Worm (Caenorhabditis elegans) whole organism, L3 larva: ENCODE data around the gene nrfl-1.

Experiments
- R02D3.7 ChIP-seq: fragments of 150-350 bp; optimal IDR thresholded peaks from 2 replicates; lab custom pipeline; 2014; ENCODE audit warnings: missing biosample characterization, missing genetic modification characterization
- ZK546.5 ChIP-seq: sonication (generic microtip); optimal IDR thresholded peaks from 2 replicates; lab custom pipeline; 2017; ENCODE audit warnings: missing biosample characterization, missing genetic modification characterization
- aly-2 ChIP-seq: fragments of 150-350 bp; optimal IDR thresholded peaks from 2 replicates; lab custom pipeline; 2014; ENCODE audit warnings: missing biosample characterization, missing genetic modification characterization
- ama-1 ChIP-seq: fragments of 150-350 bp; optimal IDR thresholded peaks from 2 replicates; lab custom pipeline; 2018
- ceh-9 ChIP-seq: sonication (generic microtip); optimal IDR thresholded peaks from 2 replicates; lab custom pipeline; 2018; ENCODE audit warnings: missing biosample characterization, missing genetic modification characterization
- daf-12 ChIP-seq: fragments of 150-350 bp; optimal IDR thresholded peaks from 2 replicates; lab custom pipeline; 2014; ENCODE audit warnings: missing biosample characterization, missing genetic modification reagents, missing genetic modification characterization
- egl-27 ChIP-seq: sonication (generic microtip); optimal IDR thresholded peaks from 4 replicates; lab custom pipeline; 2017; ENCODE audit warnings: missing biosample characterization, missing genetic modification reagents, missing genetic modification characterization
- egl-5 ChIP-seq: fragments of 150-350 bp; optimal IDR thresholded peaks from 2 replicates; lab custom pipeline; 2017; ENCODE audit warnings: missing biosample characterization, missing genetic modification reagents, missing genetic modification characterization, inconsistent platforms
- elt-1 ChIP-seq: fragments of 150-350 bp; optimal IDR thresholded peaks from 2 replicates; lab custom pipeline; 2014; ENCODE audit warnings: missing biosample characterization, missing genetic modification characterization
- elt-2 ChIP-seq: sonication (generic microtip); optimal IDR thresholded peaks from 2 replicates; lab custom pipeline; 2016; ENCODE audit warnings: missing genetic modification reagents, mild to moderate bottlenecking, missing genetic modification characterization, missing compliant biosample characterization
- elt-3 ChIP-seq, 3 experiments: fragments of 150-350 bp in 1 of 3; sonication (generic microtip) in 2 of 3; optimal IDR thresholded peaks; 2 replicates in 2 of 3; 4 replicates in 1 of 3; lab custom pipeline; 2014 to 2017; ENCODE audit warnings: missing biosample characterization in 3 of 3, missing genetic modification characterization in 3 of 3
- fkh-10 ChIP-seq: sonication (generic microtip); optimal IDR thresholded peaks from 2 replicates; lab custom pipeline; 2017; ENCODE audit warnings: missing biosample characterization, missing genetic modification reagents, missing genetic modification characterization
- fkh-2 ChIP-seq: fragments of 150-350 bp; optimal IDR thresholded peaks from 2 replicates; lab custom pipeline; 2014; ENCODE audit warnings: missing biosample characterization, missing genetic modification reagents, missing genetic modification characterization
- hmg-11 ChIP-seq: sonication (generic microtip); optimal IDR thresholded peaks from 2 replicates; lab custom pipeline; 2016; ENCODE audit warnings: missing genetic modification characterization, missing compliant biosample characterization
- jun-1 ChIP-seq: fragments of 150-350 bp; optimal IDR thresholded peaks from 2 replicates; lab custom pipeline; 2014; ENCODE audit warnings: missing biosample characterization, missing genetic modification reagents, missing genetic modification characterization
- lin-15B ChIP-seq: fragments of 150-350 bp; optimal IDR thresholded peaks from 2 replicates; lab custom pipeline; 2014; ENCODE audit warnings: missing biosample characterization, missing genetic modification characterization
- lin-39 ChIP-seq: fragments of 150-350 bp; optimal IDR thresholded peaks from 2 replicates; lab custom pipeline; 2018; ENCODE audit warnings: missing biosample characterization, missing genetic modification reagents, missing genetic modification characterization
- mml-1 ChIP-seq: fragments of 150-350 bp; sonication (generic microtip); optimal IDR thresholded peaks from 3 replicates; lab custom pipeline; 2014; ENCODE audit warnings: missing biosample characterization, missing genetic modification characterization
- nfya-1 ChIP-seq: sonication (generic microtip); optimal IDR thresholded peaks from 2 replicates; lab custom pipeline; 2017; ENCODE audit warnings: missing genetic modification characterization, mild to moderate bottlenecking, missing compliant biosample characterization, antibody characterized with exemption, moderate library complexity; ENCODE audit not compliant: insufficient read depth
- nhr-12 ChIP-seq: fragments of 150-350 bp; optimal IDR thresholded peaks from 2 replicates; lab custom pipeline; 2014; ENCODE audit warnings: missing biosample characterization, missing genetic modification characterization
- nhr-23 ChIP-seq: fragments of 150-350 bp; optimal IDR thresholded peaks from 2 replicates; lab custom pipeline; 2014; ENCODE audit warnings: missing biosample characterization, missing genetic modification reagents, missing genetic modification characterization
- nhr-25 ChIP-seq: sonication (generic microtip); optimal IDR thresholded peaks from 2 replicates; lab custom pipeline; 2017; ENCODE audit warnings: missing biosample characterization, missing genetic modification characterization
- nhr-67 ChIP-seq: fragments of 150-350 bp; optimal IDR thresholded peaks from 2 replicates; lab custom pipeline; 2014; ENCODE audit warnings: missing biosample characterization, missing genetic modification characterization
- nhr-76 ChIP-seq: fragments of 150-350 bp; sonication (generic microtip); optimal IDR thresholded peaks from 5 replicates; lab custom pipeline; 2014; ENCODE audit warnings: missing biosample characterization, missing genetic modification characterization
- nhr-77 ChIP-seq: fragments of 150-350 bp; optimal IDR thresholded peaks from 2 replicates; lab custom pipeline; 2014; ENCODE audit warnings: missing biosample characterization, missing genetic modification characterization
- pha-4 ChIP-seq: fragments of 150-350 bp; optimal IDR thresholded peaks from 2 replicates; lab custom pipeline; 2014; ENCODE audit warnings: missing biosample characterization, missing genetic modification reagents, missing genetic modification characterization
- pqm-1 ChIP-seq: fragments of 150-350 bp; optimal IDR thresholded peaks from 2 replicates; lab custom pipeline; 2017; ENCODE audit warnings: missing biosample characterization, missing genetic modification characterization, inconsistent platforms
- sea-2 ChIP-seq: fragments of 150-350 bp; sonication (generic microtip); optimal IDR thresholded peaks from 4 replicates; lab custom pipeline; 2014; ENCODE audit warnings: missing biosample characterization, missing genetic modification reagents, missing genetic modification characterization
- skn-1 ChIP-seq: fragments of 150-350 bp; optimal IDR thresholded peaks from 2 replicates; lab custom pipeline; 2014; ENCODE audit warnings: missing biosample characterization, missing genetic modification characterization
- snpc-4 ChIP-seq: fragments of 150-350 bp; optimal IDR thresholded peaks from 2 replicates; lab custom pipeline; 2014; ENCODE audit warnings: missing biosample characterization, missing genetic modification characterization
- tbx-2 ChIP-seq: sonication (generic microtip); optimal IDR thresholded peaks from 2 replicates; lab custom pipeline; 2016; ENCODE audit warnings: mild to moderate bottlenecking, missing genetic modification characterization, missing compliant biosample characterization
- unc-62 ChIP-seq: fragments of 150-350 bp; sonication (generic microtip); optimal IDR thresholded peaks from 4 replicates; lab custom pipeline; 2014; ENCODE audit warnings: missing biosample characterization, missing genetic modification reagents, missing genetic modification characterization
- zag-1 ChIP-seq: fragments of 150-350 bp; optimal IDR thresholded peaks from 2 replicates; lab custom pipeline; 2014; ENCODE audit warnings: missing biosample characterization, missing genetic modification characterization
- ztf-11 ChIP-seq: fragments of 150-350 bp; optimal IDR thresholded peaks from 2 replicates; lab custom pipeline; 2014; ENCODE audit warnings: missing biosample characterization, missing genetic modification characterization
- ztf-4 ChIP-seq: fragments of 150-350 bp; optimal IDR thresholded peaks from 2 replicates; lab custom pipeline; 2014; ENCODE audit warnings: missing biosample characterization, missing genetic modification characterization

The nrfl-1 gene

ce11 chrIV:9092011-9092410 lies 26.9 kb upstream of the nrfl-1 start:
- no peak for TF ChIP-seq elt-1 (tag; lab: Kevin White, UChicago)
- TF ChIP-seq fkh-10: peak; percentile 82
- no peak for TF ChIP-seq pha-4 (tag; lab: Kevin White, UChicago)
- no peak for TF ChIP-seq fkh-2
- TF ChIP-seq nhr-67: no peak
- peak; percentile 8 for TF ChIP-seq nfya-1 (tag; lab: Kevin White, UChicago)

- TF ChIP-seq hmg-11: no peak
- TF ChIP-seq nhr-76 (tag; lab: Kevin White, UChicago): no peak
- TF ChIP-seq daf-12 (tag; lab: Kevin White, UChicago): no peak
- no peak for TF ChIP-seq fkh-10
Measured at ce11 chrIV:9093932-9094331, 25.0 kb upstream of the nrfl-1 start, which contains the start of gene lpl-1. Gene lpl-1 (minus strand): TSS chrIV:9094032.

ce11 chrIV:9094356-9094755 lies 24.5 kb upstream of the nrfl-1 start, which contains the start of gene mrpl-42:
Gene mrpl-42 (minus strand): TSS chrIV:9094456.
- TF ChIP-seq elt-3 (tag; optimal IDR thresholded peaks at IDR 0.05; lab: Kevin White, UChicago): no peak
- no peak for TF ChIP-seq ZK546.5 (tag; lab: Kevin White, UChicago)
- TF ChIP-seq nfya-1 (tag; lab: Kevin White, UChicago): no peak

ce11 chrIV:9095553-9095952 lies 23.3 kb upstream of the nrfl-1 start, which contains the start of gene icln-1:
Gene icln-1 (minus strand): TSS chrIV:9095653.
- no peak for TF ChIP-seq aly-2

ce11 chrIV:9096160-9096879 lies 22.6 kb upstream of the nrfl-1 start, which contains the start of the genes znf-706 and cpna-3:
Gene znf-706 (minus strand): TSS chrIV:9096231.
Gene cpna-3 (plus strand): TSS chrIV:9096842.
- TF ChIP-seq nhr-23 (tag; lab: Kevin White, UChicago): peak; percentile 0
- no peak for TF ChIP-seq jun-1 (tag; lab: Kevin White, UChicago)
- TF ChIP-seq nhr-67: no peak
- no peak for TF ChIP-seq unc-62 (GFP tag; lab: Kevin White, UChicago)
- peak; percentile 5 for TF ChIP-seq elt-2 (tag; lab: Kevin White, UChicago)
- TF ChIP-seq ceh-9 (tag; lab: Kevin White, UChicago): no peak
- TF ChIP-seq elt-3 (tag; optimal IDR thresholded peaks at IDR 0.05; lab: Kevin White, UChicago): no peak
- TF ChIP-seq hmg-11: peak; percentile 15
- TF ChIP-seq, all 47 proteins: peak for 3

- TF ChIP-seq pqm-1 (tag; lab: Kevin White, UChicago): no peak
- no peak for TF ChIP-seq ama-1 (lab: Kevin White, UChicago)
- no peak for TF ChIP-seq sea-2
- TF ChIP-seq tbx-2 (tag; lab: Kevin White, UChicago): no peak
- no peak for TF ChIP-seq egl-27 (tag; lab: Kevin White, UChicago)
- no peak for TF ChIP-seq jun-1 (tag; lab: Kevin White, UChicago)
- no peak for TF ChIP-seq zag-1 (tag; lab: Kevin White, UChicago)
- no peak for TF ChIP-seq ztf-11 (tag; lab: Kevin White, UChicago)
Measured at ce11 chrIV:9098942-9099341, 19.9 kb upstream of the nrfl-1 start, which contains the start of gene gldi-10. Gene gldi-10 (plus strand): TSS chrIV:9099242.

ce11 chrIV:9100835-9101234 lies 18.1 kb upstream of the nrfl-1 start:
- no peak for TF ChIP-seq mml-1
- no peak for TF ChIP-seq fkh-10
- TF ChIP-seq lin-39 (tag; lab: Kevin White, UChicago): no peak
- TF ChIP-seq pqm-1 (tag; lab: Kevin White, UChicago): no peak
- no peak for TF ChIP-seq ZK546.5 (tag; lab: Kevin White, UChicago)
- no peak for TF ChIP-seq ama-1 (lab: Kevin White, UChicago)
- no peak for TF ChIP-seq ztf-4
- no peak for TF ChIP-seq lin-15B
- no peak for TF ChIP-seq nhr-12
- TF ChIP-seq skn-1 (tag; lab: Kevin White, UChicago): no peak
- TF ChIP-seq R02D3.7 (tag; lab: Kevin White, UChicago): no peak
- TF ChIP-seq fkh-2: no peak
- no peak for TF ChIP-seq nhr-77 (tag; lab: Kevin White, UChicago)
- no peak for TF ChIP-seq snpc-4 (tag; lab: Kevin White, UChicago)
- TF ChIP-seq nhr-23 (tag; lab: Kevin White, UChicago): no peak
- TF ChIP-seq egl-5: no peak
- TF ChIP-seq nhr-25 (tag; lab: Kevin White, UChicago): no peak
